Fruit fly (Drosophila melanogaster): ENCODE results near the gene mex1.

Gene mex1

dm6 chr3L:15504687-15505086 lies 14.7 kb downstream of the mex1 start, which contains the start of gene CG7857 (continued):
- TF ChIP-seq CG34422 (GFP tag; IDR thresholded peaks at IDR 0.05) (no peak), dati (GFP tag; IDR thresholded peaks at IDR 0.05) (no peak), Sry-β (GFP tag; optimal IDR thresholded peaks at IDR 0.05) (no peak), CG9797 (GFP tag; optimal IDR thresholded peaks at IDR 0.05) (peak; percentile 58), az2 (GFP tag; optimal IDR thresholded peaks at IDR 0.05) (no peak), lilli (GFP tag; optimal IDR thresholded peaks at IDR 0.05) (no peak), E2f2 (GFP tag; IDR thresholded peaks at IDR 0.05) (peak; percentile 81), CG10979 (tag; optimal IDR thresholded peaks at IDR 0.05) (no peak), Nf-YC (tag; optimal IDR thresholded peaks at IDR 0.05) (no peak), CG6791 (GFP tag; IDR thresholded peaks at IDR 0.05; ENCODE audit: partially characterized antibody) (no peak), CG13624 (GFP tag; optimal IDR thresholded peaks at IDR 0.05) (no peak), Asciz (GFP tag; optimal IDR thresholded peaks at IDR 0.05) (no peak), ewg (GFP tag; optimal IDR thresholded peaks at IDR 0.05) (no peak), da (GFP tag; optimal IDR thresholded peaks at IDR 0.05) (no peak), CG13894 (tag; optimal IDR thresholded peaks at IDR 0.05) (no peak), en (GFP tag; optimal IDR thresholded peaks at IDR 0.05) (no peak), pzg (GFP tag; optimal IDR thresholded peaks at IDR 0.05) (peak; percentile 38), peb (GFP tag; IDR thresholded peaks at IDR 0.05) (no peak), CG9876 (GFP tag; optimal IDR thresholded peaks at IDR 0.05) (no peak), ara (GFP tag; IDR thresholded peaks at IDR 0.05) (no peak), luna (GFP tag; optimal IDR thresholded peaks at IDR 0.05) (no peak), hkb (optimal IDR thresholded peaks at IDR 0.05) (no peak), hkb (GFP tag; IDR thresholded peaks at IDR 0.05) (no peak), CG18262 (tag; optimal IDR thresholded peaks at IDR 0.05) (no peak), caup (GFP tag; optimal IDR thresholded peaks at IDR 0.05; ENCODE audit: severe bottlenecking) (no peak), CG18476 (GFP tag; optimal IDR thresholded peaks at IDR 0.05) (no peak), trem (tag; optimal IDR thresholded peaks at IDR 0.05) (peak; percentile 31), HLHmδ (GFP tag; optimal IDR thresholded peaks at IDR 0.05) (no peak), sisA (GFP tag; IDR thresholded peaks at IDR 0.05) (no peak), Dad (GFP tag; optimal IDR thresholded peaks at IDR 0.05) (no peak), z (GFP tag; IDR thresholded peaks at IDR 0.05) (no peak), CG11247 (GFP tag; IDR thresholded peaks at IDR 0.05) (no peak), br (optimal IDR thresholded peaks at IDR 0.05) (no peak), gro (GFP tag; optimal IDR thresholded peaks at IDR 0.05) (no peak), CG8290 (GFP tag; optimal IDR thresholded peaks at IDR 0.05) (no peak), CG8290 (tag; optimal IDR thresholded peaks at IDR 0.05) (no peak), stwl (tag; optimal IDR thresholded peaks at IDR 0.05) (peak; percentile 78), Lpt (GFP tag; optimal IDR thresholded peaks at IDR 0.05) (no peak), Neu2 (GFP tag; optimal IDR thresholded peaks at IDR 0.05; ENCODE audit: borderline replicate concordance) (no peak), salm (tag; optimal IDR thresholded peaks at IDR 0.05) (no peak), tx (GFP tag; optimal IDR thresholded peaks at IDR 0.05) (no peak), Antp (GFP tag; optimal IDR thresholded peaks at IDR 0.05) (no peak), CG4424 (GFP tag; optimal IDR thresholded peaks at IDR 0.05) (no peak), CHES-1-like (GFP tag; optimal IDR thresholded peaks at IDR 0.05) (no peak), Optix (GFP tag; IDR thresholded peaks at IDR 0.05) (no peak), Gug (GFP tag; IDR thresholded peaks at IDR 0.05) (no peak), MESR4 (GFP tag; optimal IDR thresholded peaks at IDR 0.05) (peak; percentile 32), BEAF-32 (GFP tag; optimal IDR thresholded peaks at IDR 0.05) (peak; percentile 56), Myb (GFP tag; optimal IDR thresholded peaks at IDR 0.05) (peak; percentile 43), CG31388 (GFP tag; optimal IDR thresholded peaks at IDR 0.05) (no peak), CG6854 (GFP tag; optimal IDR thresholded peaks at IDR 0.05) (no peak), CG14710 (tag; optimal IDR thresholded peaks at IDR 0.05) (peak; percentile 64), CG15269 (tag; optimal IDR thresholded peaks at IDR 0.05) (no peak)

Measured in whole organism, embryonic.